Worm (Caenorhabditis elegans) whole organism, midembryonic: Measurements from ENCODE around the gene T09A5.15.

ENCODE experiments used
- T22C8.4 ChIP-seq: fragments of 200-800 bp; sonication (Bioruptor generic); IDR thresholded peaks from 2 replicates; pipeline ENCODE4 v1.3.6; 2022; ENCODE audit warnings: missing genetic modification characterization, missing compliant biosample characterization
- cog-1 ChIP-seq: sonication (generic microtip); optimal IDR thresholded peaks from 2 replicates; lab custom pipeline; 2016; ENCODE audit warnings: missing genetic modification characterization, missing compliant biosample characterization
- flt-1 ChIP-seq: fragments of 200-800 bp; sonication (Bioruptor generic); IDR thresholded peaks from 2 replicates; pipeline ENCODE4 v1.3.6; 2022; ENCODE audit warnings: missing genetic modification characterization, missing compliant biosample characterization
- klf-2 ChIP-seq: fragments of 200-800 bp; sonication (Bioruptor generic); conservative IDR thresholded peaks from 2 replicates; pipeline ENCODE4 v1.3.6; 2022; ENCODE audit warnings: missing genetic modification reagents, missing genetic modification characterization, missing compliant biosample characterization
- med-1 ChIP-seq: sonication (generic microtip); optimal IDR thresholded peaks from 2 replicates; lab custom pipeline; 2017; ENCODE audit warnings: missing genetic modification characterization, mild to moderate bottlenecking, missing compliant biosample characterization, antibody characterized with exemption, missing genetic modification reagents; ENCODE audit not compliant: insufficient read depth
- ref-1 ChIP-seq: fragments of 200-800 bp; sonication (Bioruptor generic); conservative IDR thresholded peaks from 2 replicates; pipeline ENCODE4 v1.3.6; 2022; ENCODE audit warnings: missing genetic modification reagents, missing genetic modification characterization, missing compliant biosample characterization
- tab-1 ChIP-seq: fragments of 200-800 bp; sonication (Bioruptor generic); IDR thresholded peaks from 2 replicates; pipeline ENCODE4 v1.3.6; 2022; ENCODE audit warnings: missing genetic modification characterization, missing compliant biosample characterization
- ztf-23 ChIP-seq: fragments of 200-800 bp; sonication (Bioruptor generic); IDR thresholded peaks from 2 replicates; pipeline ENCODE4 v1.3.6; 2022; ENCODE audit warnings: missing genetic modification reagents, missing genetic modification characterization, missing compliant biosample characterization
- ztf-29 ChIP-seq: fragments of 200-800 bp; sonication (Bioruptor generic); IDR thresholded peaks from 2 replicates; pipeline ENCODE4 v1.3.6; 2022; ENCODE audit warnings: missing genetic modification reagents, missing genetic modification characterization, missing compliant biosample characterization

The T09A5.15 gene

DNA sequence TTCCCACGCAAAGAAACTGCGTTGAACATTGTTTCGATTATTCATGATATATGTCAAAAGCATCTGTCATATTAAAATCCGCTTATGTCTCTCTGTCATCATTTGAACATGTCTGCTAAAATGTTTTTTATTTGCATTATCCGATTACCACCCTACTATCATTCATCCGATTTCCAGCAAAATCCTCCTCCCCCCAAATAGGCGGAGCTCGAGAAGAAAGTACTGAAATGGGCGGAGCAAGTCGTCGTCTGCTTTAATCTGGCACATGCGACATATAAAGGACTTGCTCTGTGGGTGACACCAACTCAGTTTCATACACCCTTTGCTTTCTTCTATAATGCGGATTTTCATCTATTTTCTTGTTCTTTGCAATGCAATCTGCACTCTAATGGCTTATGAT is 25.7 kb upstream of the T09A5.15 start, which contains the start of gene T09A5.14:
Gene T09A5.14 (plus strand): TSS at position 301 of the 400 bp plus-strand sequence.
- TF ChIP-seq T22C8.4 (no peak), ztf-29 (GFP tag; lab: Robert Waterston, UW) (no peak), tab-1 (GFP tag; lab: Robert Waterston, UW) (no peak), ref-1 (GFP tag; lab: Robert Waterston, UW) (no peak), cog-1 (no peak), med-1 (GFP tag; lab: Kevin White, UChicago) (no peak), flt-1 (GFP tag; lab: Robert Waterston, UW) (no peak), klf-2 (GFP tag; lab: Robert Waterston, UW) (no peak), ztf-23 (GFP tag; lab: Robert Waterston, UW) (no peak)

DNA sequence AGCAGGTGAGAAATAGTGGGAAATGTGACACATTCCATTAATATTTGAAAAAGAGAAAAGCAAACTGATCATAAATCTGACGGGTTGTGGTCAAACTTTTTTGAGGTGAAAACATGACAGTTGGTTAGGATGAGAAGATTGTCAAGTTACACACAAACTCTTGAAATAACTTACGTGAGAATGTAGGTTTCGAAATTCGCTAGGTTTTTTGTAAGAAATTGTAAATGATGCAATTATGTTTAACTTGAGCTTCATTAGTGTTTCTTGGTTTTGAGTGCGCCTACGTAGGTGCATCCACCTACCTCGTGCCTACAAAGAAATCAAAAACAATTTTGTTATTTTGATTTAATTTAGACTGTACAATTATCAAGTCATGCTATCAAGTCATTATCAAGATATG is 22.4 kb upstream of the T09A5.15 start, which contains the start of gene cex-2:
Gene cex-2 (minus strand): TSS at position 101 of the 400 bp plus-strand sequence.
- TF ChIP-seq klf-2 (GFP tag; lab: Robert Waterston, UW) (no peak), cog-1 (no peak), ref-1 (GFP tag; lab: Robert Waterston, UW) (no peak), med-1 (GFP tag; lab: Kevin White, UChicago) (no peak), flt-1 (GFP tag; lab: Robert Waterston, UW) (no peak), T22C8.4 (no peak), tab-1 (GFP tag; lab: Robert Waterston, UW) (no peak), ztf-23 (GFP tag; lab: Robert Waterston, UW) (no peak), ztf-29 (GFP tag; lab: Robert Waterston, UW) (no peak)

ce11 chrII:7836613-7837226 is 21.0 kb upstream of the T09A5.15 start:
- TF ChIP-seq ztf-23 (GFP tag; lab: Robert Waterston, UW) (no peak), flt-1 (GFP tag; lab: Robert Waterston, UW) (no peak), klf-2 (GFP tag; lab: Robert Waterston, UW) (no peak)

DNA sequence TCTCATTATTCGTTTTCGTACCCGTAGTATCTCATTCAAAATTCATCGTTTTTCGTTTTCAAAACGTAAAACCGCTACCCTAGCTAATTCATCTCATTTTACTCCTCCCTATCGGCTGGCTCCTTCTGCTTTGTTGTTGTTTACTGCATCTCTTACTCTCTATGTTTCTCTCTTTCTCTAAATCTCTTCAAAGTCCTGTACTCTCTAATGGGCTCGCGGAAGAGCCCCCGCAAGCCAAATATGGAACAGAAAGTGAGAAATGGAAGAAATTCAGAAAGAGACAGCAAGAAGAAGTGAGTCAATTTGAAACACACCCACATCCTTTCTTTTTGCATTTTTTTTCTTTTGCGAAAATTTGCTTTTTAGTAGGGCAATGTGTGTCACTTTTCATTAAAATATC is 19.1 kb upstream of the T09A5.15 start:
- TF ChIP-seq ref-1 (GFP tag; lab: Robert Waterston, UW) (no peak), ztf-23 (GFP tag; lab: Robert Waterston, UW) (no peak), flt-1 (GFP tag; lab: Robert Waterston, UW) (no peak), cog-1 (no peak), tab-1 (GFP tag; lab: Robert Waterston, UW) (no peak), med-1 (GFP tag; lab: Kevin White, UChicago) (no peak), ztf-29 (GFP tag; lab: Robert Waterston, UW) (no peak), T22C8.4 (no peak), klf-2 (GFP tag; lab: Robert Waterston, UW) (no peak)

DNA sequence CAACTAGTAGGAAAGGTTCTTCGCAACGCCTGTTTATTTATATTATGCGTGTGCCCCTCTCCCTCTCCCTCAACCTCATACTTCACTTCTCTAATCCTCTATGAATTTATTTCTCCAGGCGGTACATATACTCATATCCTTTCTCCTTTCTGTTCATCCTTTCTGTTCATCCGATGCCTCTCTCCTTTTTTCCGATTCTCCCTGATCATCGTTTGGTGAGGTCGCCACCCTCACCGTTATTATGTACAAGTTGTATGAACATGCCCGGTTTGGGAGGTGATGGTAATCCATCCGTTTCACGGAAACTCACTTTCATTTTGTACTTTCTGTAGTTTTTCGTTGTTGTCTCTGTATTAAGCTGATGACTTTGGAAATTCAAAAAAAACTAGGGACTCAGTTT is 18.1 kb upstream of the T09A5.15 start:
- TF ChIP-seq tab-1 (GFP tag; lab: Robert Waterston, UW) (no peak), klf-2 (GFP tag; lab: Robert Waterston, UW) (no peak), med-1 (GFP tag; lab: Kevin White, UChicago) (no peak), flt-1 (GFP tag; lab: Robert Waterston, UW) (no peak), ref-1 (GFP tag; lab: Robert Waterston, UW) (no peak), cog-1 (no peak)

- TF ChIP-seq tab-1 (GFP tag; lab: Robert Waterston, UW) (no peak), med-1 (GFP tag; lab: Kevin White, UChicago) (no peak), flt-1 (GFP tag; lab: Robert Waterston, UW) (no peak), T22C8.4 (no peak), ztf-29 (GFP tag; lab: Robert Waterston, UW) (no peak), klf-2 (GFP tag; lab: Robert Waterston, UW) (no peak), ref-1 (GFP tag; lab: Robert Waterston, UW) (no peak), cog-1 (no peak), ztf-23 (GFP tag; lab: Robert Waterston, UW) (no peak)
These were observed 15.7 kb upstream of the T09A5.15 start, which contains the start of gene klp-3 for ce11 chrII:7842053-7842452. TSS of gene klp-3 (plus strand) at chrII:7842353.

ce11 chrII:7845571-7846236 is 12.1 kb upstream of the T09A5.15 start, which contains the start of gene T09A5.4:
TSS of gene T09A5.4 (plus strand) at chrII:7846186.
- TF ChIP-seq klf-2 (GFP tag; lab: Robert Waterston, UW): no peak
- no peak for TF ChIP-seq flt-1 (GFP tag; lab: Robert Waterston, UW)
- TF ChIP-seq med-1 (GFP tag; lab: Kevin White, UChicago): no peak
- no peak for TF ChIP-seq ref-1 (GFP tag; lab: Robert Waterston, UW)
- TF ChIP-seq ztf-29 (GFP tag; lab: Robert Waterston, UW): no peak
- TF ChIP-seq T22C8.4: no peak
- TF ChIP-seq tab-1 (GFP tag; lab: Robert Waterston, UW): no peak
- no peak for TF ChIP-seq cog-1
- TF ChIP-seq ztf-23 (GFP tag; lab: Robert Waterston, UW): no peak

DNA sequence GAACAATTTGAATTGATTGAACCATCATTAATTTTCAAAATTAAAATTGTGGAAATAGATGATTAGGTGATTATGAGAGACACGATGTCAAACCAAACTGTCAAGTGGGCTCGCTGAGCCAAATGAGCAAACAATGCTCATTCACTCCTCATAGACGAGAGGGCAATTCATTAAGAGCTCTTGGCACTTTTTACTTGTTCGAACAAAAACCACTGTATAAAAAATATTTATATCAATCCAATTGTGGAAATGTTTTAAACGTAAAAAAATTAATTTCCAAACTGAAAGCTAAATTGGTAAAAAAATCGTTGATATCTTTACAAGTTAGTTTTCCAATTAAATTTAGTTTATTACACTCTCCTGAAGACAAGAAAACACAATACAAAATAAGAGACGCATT is 8.1 kb upstream of the T09A5.15 start, which contains the start of gene acr-7:
Gene acr-7 (minus strand): TSS at position 101 of the 400 bp plus-strand sequence.
- TF ChIP-seq klf-2 (GFP tag; lab: Robert Waterston, UW): no peak
- TF ChIP-seq tab-1 (GFP tag; lab: Robert Waterston, UW): no peak
- no peak for TF ChIP-seq cog-1
- no peak for TF ChIP-seq flt-1 (GFP tag; lab: Robert Waterston, UW)
- no peak for TF ChIP-seq ztf-29 (GFP tag; lab: Robert Waterston, UW)
- no peak for TF ChIP-seq T22C8.4
- no peak for TF ChIP-seq med-1 (GFP tag; lab: Kevin White, UChicago)
- TF ChIP-seq ztf-23 (GFP tag; lab: Robert Waterston, UW): no peak
- TF ChIP-seq ref-1 (GFP tag; lab: Robert Waterston, UW): no peak

DNA sequence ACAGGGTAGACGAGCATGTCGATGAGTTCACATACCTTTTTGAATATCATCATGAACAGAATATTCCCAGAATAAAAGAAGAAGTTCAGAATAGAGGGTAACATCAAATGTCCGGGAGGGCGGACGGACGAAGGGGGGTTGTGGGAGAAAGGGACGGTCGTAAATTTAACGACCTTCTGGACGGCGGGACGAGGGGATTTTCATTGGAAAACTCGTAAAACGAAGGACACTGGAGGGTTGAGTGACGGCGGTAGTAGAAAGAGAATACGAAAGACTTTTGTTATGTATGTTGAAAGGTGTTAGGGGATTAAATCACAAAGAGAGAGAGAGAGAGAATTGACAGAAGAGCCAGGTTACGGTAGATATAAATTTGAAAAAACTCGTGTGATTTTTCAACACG is 7.2 kb upstream of the T09A5.15 start:
- TF ChIP-seq ztf-23 (GFP tag; lab: Robert Waterston, UW): no peak
- TF ChIP-seq cog-1: no peak
- no peak for TF ChIP-seq tab-1 (GFP tag; lab: Robert Waterston, UW)
- no peak for TF ChIP-seq ztf-29 (GFP tag; lab: Robert Waterston, UW)
- no peak for TF ChIP-seq flt-1 (GFP tag; lab: Robert Waterston, UW)
- TF ChIP-seq med-1 (GFP tag; lab: Kevin White, UChicago): no peak
- no peak for TF ChIP-seq ref-1 (GFP tag; lab: Robert Waterston, UW)
- TF ChIP-seq klf-2 (GFP tag; lab: Robert Waterston, UW): no peak
- no peak for TF ChIP-seq T22C8.4
